Worm (Caenorhabditis elegans) whole organism, L4/young adult: ENCODE data around the gene ZC132.9.

Experiments
- W03F9.2 ChIP-seq: fragments of 150-350 bp; optimal IDR thresholded peaks from 2 replicates; lab custom pipeline; 2014; ENCODE audit warnings: missing biosample characterization, missing genetic modification characterization
- dao-5 ChIP-seq: sonication (generic microtip); optimal IDR thresholded peaks from 2 replicates; lab custom pipeline; 2016; ENCODE audit warnings: missing genotype, missing genetic modification characterization, moderate library complexity, missing compliant biosample characterization
- him-1 ChIP-seq: sonication (generic microtip); optimal IDR thresholded peaks from 2 replicates; lab custom pipeline; 2016; ENCODE audit warnings: missing genotype, missing genetic modification reagents, missing genetic modification characterization, missing compliant biosample characterization

DNA sequence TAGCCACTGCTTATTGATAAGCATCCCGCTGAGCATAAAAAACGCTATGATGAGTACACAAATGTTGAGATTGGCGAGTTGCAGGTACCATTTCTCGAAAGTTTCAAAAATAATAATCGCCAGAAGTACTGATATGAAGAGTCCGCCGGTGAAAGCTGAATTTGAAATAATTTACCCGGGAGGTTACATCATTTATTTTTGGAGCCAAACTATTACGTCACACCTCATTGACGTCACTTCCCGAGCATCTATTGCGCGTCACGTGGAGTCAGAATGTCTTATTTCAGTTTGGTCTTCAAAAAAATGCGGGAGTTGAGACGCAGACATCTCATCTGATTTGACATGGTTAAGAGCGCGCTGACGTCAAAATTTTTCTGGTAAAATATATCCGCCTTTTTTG lies 11.1 kb upstream of the ZC132.9 start:
- TF ChIP-seq dao-5 (tag; lab: Kevin White, UChicago) (no peak), him-1 (tag; lab: Kevin White, UChicago) (no peak), W03F9.2 (tag; lab: Kevin White, UChicago) (no peak)
